Worm (Caenorhabditis elegans): ENCODE measurements around the gene F21D5.3.

The F21D5.3 gene

ce11 chrIV:8691486-8691885 is 39.1 kb upstream of the F21D5.3 start, which contains the start of the genes hst-1 and ints-6:
Gene hst-1 (minus strand): TSS chrIV:8691513.
Gene ints-6 (plus strand): TSS chrIV:8691745.
- TF ChIP-seq ttx-3 (tag; optimal IDR thresholded peaks at IDR 0.05) (no peak), hlh-6 (tag; optimal IDR thresholded peaks at IDR 0.05) (no peak), ceh-48 (tag; optimal IDR thresholded peaks at IDR 0.05) (no peak), fkh-6 (tag; optimal IDR thresholded peaks at IDR 0.05) (no peak), tbx-2 (tag; optimal IDR thresholded peaks at IDR 0.05) (no peak), K09A11.1 (tag; optimal IDR thresholded peaks at IDR 0.05; ENCODE audit: insufficient read depth) (no peak), ceh-45 (GFP tag; IDR thresholded peaks at IDR 0.05) (no peak), che-1 (tag; optimal IDR thresholded peaks at IDR 0.05) (no peak), pha-4 (tag; optimal IDR thresholded peaks at IDR 0.05) (no peak), ceh-18 (tag; optimal IDR thresholded peaks at IDR 0.05) (no peak), ceh-31 (tag; optimal IDR thresholded peaks at IDR 0.05) (no peak), dmd-4 (tag; optimal IDR thresholded peaks at IDR 0.05; ENCODE audit: borderline replicate concordance) (no peak), ceh-2 (tag; optimal IDR thresholded peaks at IDR 0.05) (no peak), gmeb-2 (tag; optimal IDR thresholded peaks at IDR 0.05) (no peak), ztf-16 (tag; optimal IDR thresholded peaks at IDR 0.05) (no peak), ceh-9 (tag; optimal IDR thresholded peaks at IDR 0.05) (no peak), Y22D7AL.16 (tag; optimal IDR thresholded peaks at IDR 0.05) (no peak), ceh-34 (tag; optimal IDR thresholded peaks at IDR 0.05) (no peak), hlh-8 (tag; optimal IDR thresholded peaks at IDR 0.05) (no peak)

ce11 chrIV:8697436-8697835 is 33.2 kb upstream of the F21D5.3 start, which contains the start of gene ttll-11:
Gene ttll-11 (plus strand): TSS chrIV:8697736.
- TF ChIP-seq unc-3 (GFP tag; conservative IDR thresholded peaks at IDR 0.05) (no peak), unc-3 (tag; optimal IDR thresholded peaks at IDR 0.05) (no peak), ceh-9 (tag; optimal IDR thresholded peaks at IDR 0.05) (no peak), ceh-14 (tag; optimal IDR thresholded peaks at IDR 0.05) (no peak), zip-5 (tag; optimal IDR thresholded peaks at IDR 0.05) (no peak), tbx-2 (tag; optimal IDR thresholded peaks at IDR 0.05) (no peak), hlh-13 (GFP tag; optimal IDR thresholded peaks at IDR 0.05) (no peak), ceh-18 (tag; optimal IDR thresholded peaks at IDR 0.05) (no peak), unc-86 (tag; optimal IDR thresholded peaks at IDR 0.05) (no peak), ama-1 (optimal IDR thresholded peaks at IDR 0.05) (no peak), madf-2 (tag; optimal IDR thresholded peaks at IDR 0.05) (no peak)

DNA sequence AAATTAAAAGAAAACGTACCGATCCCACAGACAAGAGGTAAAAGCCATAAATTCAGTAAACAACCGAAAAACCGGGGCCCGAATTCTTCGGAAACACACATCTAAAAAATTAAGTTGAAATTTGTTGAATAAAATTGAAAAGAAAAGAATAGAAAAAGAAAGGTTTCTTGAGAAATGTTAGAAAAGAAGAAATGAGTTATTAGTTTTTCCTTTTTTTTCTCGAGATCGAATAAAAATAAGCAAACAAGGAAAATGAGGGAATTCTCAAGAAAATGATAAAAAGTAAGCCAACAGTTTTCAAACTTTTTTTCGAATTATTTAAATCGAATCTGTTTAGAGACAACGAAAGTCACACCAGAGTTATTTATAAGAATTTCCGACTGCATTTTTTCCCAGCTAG is 25.1 kb upstream of the F21D5.3 start, which contains the start of gene H23L24.4:
TSS of gene H23L24.4 (minus strand) at position 101 of the 400 bp plus-strand sequence.
- TF ChIP-seq ceh-48 (tag; optimal IDR thresholded peaks at IDR 0.05) = no peak
- TF ChIP-seq K09A11.1 (tag; optimal IDR thresholded peaks at IDR 0.05; ENCODE audit: insufficient read depth) = no peak
- TF ChIP-seq F13H6.1 (tag; optimal IDR thresholded peaks at IDR 0.05) = no peak
- TF ChIP-seq ztf-16 (tag; optimal IDR thresholded peaks at IDR 0.05) = no peak
- no peak for TF ChIP-seq C38D4.7 (GFP tag; optimal IDR thresholded peaks at IDR 0.05)
- TF ChIP-seq sox-4 (tag; optimal IDR thresholded peaks at IDR 0.05) = no peak
- TF ChIP-seq ets-4 (tag; optimal IDR thresholded peaks at IDR 0.05) = no peak
- TF ChIP-seq unc-86 (tag; optimal IDR thresholded peaks at IDR 0.05) = no peak
- no peak for TF ChIP-seq sox-2 (GFP tag; IDR thresholded peaks at IDR 0.05)
- no peak for TF ChIP-seq ref-2 (tag; optimal IDR thresholded peaks at IDR 0.05)
- no peak for TF ChIP-seq elt-4 (tag; optimal IDR thresholded peaks at IDR 0.05)
- no peak for TF ChIP-seq mec-3 (tag; optimal IDR thresholded peaks at IDR 0.05; ENCODE audit: borderline replicate concordance)
- TF ChIP-seq hlh-15 (tag; optimal IDR thresholded peaks at IDR 0.05) = no peak
- TF ChIP-seq ceh-30 (tag; optimal IDR thresholded peaks at IDR 0.05) = no peak

ce11 chrIV:8708046-8708445 is 22.6 kb upstream of the F21D5.3 start:
- TF ChIP-seq ceh-30 (tag; optimal IDR thresholded peaks at IDR 0.05) (no peak), K02D7.2 (tag; optimal IDR thresholded peaks at IDR 0.05) (no peak), dve-1 (tag; optimal IDR thresholded peaks at IDR 0.05) (no peak), ceh-9 (tag; optimal IDR thresholded peaks at IDR 0.05) (no peak), nfya-1 (tag; optimal IDR thresholded peaks at IDR 0.05) (no peak), ceh-34 (tag; optimal IDR thresholded peaks at IDR 0.05) (no peak), ztf-16 (tag; optimal IDR thresholded peaks at IDR 0.05) (no peak), pqm-1 (tag; optimal IDR thresholded peaks at IDR 0.05) (no peak), pha-4 (tag; optimal IDR thresholded peaks at IDR 0.05) (no peak), tbx-2 (tag; optimal IDR thresholded peaks at IDR 0.05) (no peak), C08G9.2 (tag; optimal IDR thresholded peaks at IDR 0.05) (no peak), che-1 (tag; optimal IDR thresholded peaks at IDR 0.05) (no peak), sdc-2 (tag; optimal IDR thresholded peaks at IDR 0.05) (no peak), ceh-18 (tag; optimal IDR thresholded peaks at IDR 0.05) (no peak)
